Fruit fly (Drosophila melanogaster): Measurements from ENCODE around the gene Smyd3.

Gene Smyd3

DNA sequence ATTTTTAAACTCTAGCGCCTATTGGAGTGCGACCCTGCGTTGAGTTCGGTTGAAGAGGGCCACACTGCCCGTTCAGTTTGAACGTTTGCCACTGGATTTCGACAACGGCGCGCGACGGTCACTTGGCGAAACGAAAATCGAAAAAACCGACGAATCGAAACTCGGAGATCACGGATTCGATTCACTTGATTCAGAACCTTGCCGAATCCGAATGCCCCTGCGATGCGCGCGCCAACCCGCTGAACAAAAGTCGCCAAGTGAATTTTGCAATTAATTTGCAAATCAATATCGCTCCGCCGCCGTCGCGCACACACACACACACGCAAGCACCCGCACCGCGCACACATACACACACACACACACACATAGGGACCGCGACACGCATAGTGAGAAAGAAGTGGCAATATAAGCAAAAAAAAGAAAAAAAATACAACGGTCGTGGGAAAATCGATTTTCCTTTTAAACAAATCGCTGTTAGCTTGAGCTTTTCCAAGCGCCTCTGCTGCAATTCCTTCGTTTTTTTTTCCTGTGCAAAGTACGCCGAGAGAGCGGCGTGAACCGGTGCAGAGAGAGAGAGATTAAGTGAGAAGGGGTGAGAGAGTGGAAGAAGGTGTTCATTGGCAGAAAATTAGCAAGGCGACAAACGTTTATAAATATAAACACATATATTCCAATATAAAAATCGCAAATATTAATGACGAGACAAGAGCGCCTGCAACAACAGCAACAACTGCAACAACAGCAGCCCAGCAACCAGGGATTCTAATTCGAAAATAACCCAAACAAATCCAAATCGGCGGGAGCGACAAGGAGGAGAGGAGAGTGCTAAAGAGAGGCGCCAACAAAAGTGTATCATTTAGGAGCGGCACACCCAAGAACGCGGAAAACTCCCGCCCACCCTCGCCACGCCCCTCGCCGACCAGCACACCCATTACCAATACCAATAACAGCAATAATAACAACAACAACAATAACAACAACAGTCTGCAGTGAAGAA, 20.0 kb downstream of the Smyd3 start, which contains the start of gene egh (continued):
- no peak for TF ChIP-seq BtbVII (GFP tag; optimal IDR thresholded peaks at IDR 0.05)
- TF ChIP-seq psq (GFP tag; optimal IDR thresholded peaks at IDR 0.05): no peak
- TF ChIP-seq nerfin-1 (tag; optimal IDR thresholded peaks at IDR 0.05): no peak
- no peak for TF ChIP-seq croc (GFP tag; conservative IDR thresholded peaks at IDR 0.05)
- TF ChIP-seq CG11093 (GFP tag; IDR thresholded peaks at IDR 0.05): no peak
- TF ChIP-seq CG30403 (GFP tag; optimal IDR thresholded peaks at IDR 0.05): peak; percentile 22
- no peak for TF ChIP-seq hb (GFP tag; IDR thresholded peaks at IDR 0.05; ENCODE audit: partially characterized antibody)
- TF ChIP-seq stwl (tag; optimal IDR thresholded peaks at IDR 0.05): peak; percentile 52
- no peak; the same call in 1 of the 2 replicates for TF ChIP-seq sob (GFP tag; IDR thresholded peaks at IDR 0.05)
- TF ChIP-seq CG13296 (GFP tag; optimal IDR thresholded peaks at IDR 0.05): no peak
- TF ChIP-seq CG12219 (GFP tag; optimal IDR thresholded peaks at IDR 0.05): no peak
- TF ChIP-seq BEAF-32 (GFP tag; optimal IDR thresholded peaks at IDR 0.05): peak; percentile 48
- TF ChIP-seq tx (GFP tag; optimal IDR thresholded peaks at IDR 0.05): no peak
- TF ChIP-seq CG42726 (GFP tag; IDR thresholded peaks at IDR 0.05; ENCODE audit: partially characterized antibody): no peak
- no peak for TF ChIP-seq CG1024 (GFP tag; IDR thresholded peaks at IDR 0.05)
- no peak for TF ChIP-seq trh (GFP tag; optimal IDR thresholded peaks at IDR 0.05)
- peak; percentile 19; the same call in 1 of the 2 replicates for TF ChIP-seq CG13287 (GFP tag; IDR thresholded peaks at IDR 0.05; ENCODE audit: partially characterized antibody)
- TF ChIP-seq hth (optimal IDR thresholded peaks at IDR 0.05): no peak
- no peak for TF ChIP-seq Dip2 (GFP tag; IDR thresholded peaks at IDR 0.05)
- TF ChIP-seq Mrtf (GFP tag; IDR thresholded peaks at IDR 0.05): no peak
- TF ChIP-seq CG10267 (tag; optimal IDR thresholded peaks at IDR 0.05): peak; percentile 34
- no peak for TF ChIP-seq CG15073 (GFP tag; optimal IDR thresholded peaks at IDR 0.05)
- TF ChIP-seq CG12744 (GFP tag; optimal IDR thresholded peaks at IDR 0.05): no peak
- peak; percentile 58 for TF ChIP-seq CG32767 (GFP tag; IDR thresholded peaks at IDR 0.05)
- peak; percentile 28 for TF ChIP-seq mam (GFP tag; optimal IDR thresholded peaks at IDR 0.05)
- TF ChIP-seq jumu (GFP tag; optimal IDR thresholded peaks at IDR 0.05): peak; percentile 34
- TF ChIP-seq PHDP (tag; optimal IDR thresholded peaks at IDR 0.05): no peak
- no peak for TF ChIP-seq CG7556 (GFP tag; optimal IDR thresholded peaks at IDR 0.05)
- peak; percentile 13 for TF ChIP-seq HmgD (GFP tag; optimal IDR thresholded peaks at IDR 0.05)
- no peak for TF ChIP-seq CG12155 (GFP tag; optimal IDR thresholded peaks at IDR 0.05)
- TF ChIP-seq zfh1 (GFP tag; IDR thresholded peaks at IDR 0.05): peak; percentile 27; the same call in 1 of the 3 replicates
- 0 out of 2 replicates have a peak, but pooled peaks have one; percentile 14 for TF ChIP-seq ato (GFP tag; IDR thresholded peaks at IDR 0.05; ENCODE audit: partially characterized antibody)
- 0 out of 2 replicates have a peak, but pooled peaks have one; percentile 34 for TF ChIP-seq E2f1 (GFP tag; IDR thresholded peaks at IDR 0.05)
- no peak for TF ChIP-seq dimm (GFP tag; IDR thresholded peaks at IDR 0.05)
- TF ChIP-seq Dref (GFP tag; IDR thresholded peaks at IDR 0.05): peak; percentile 50
- no peak for TF ChIP-seq CG8290 (GFP tag; optimal IDR thresholded peaks at IDR 0.05)
- peak in 1 of 2 experiments; percentile 24 for TF ChIP-seq CG8290 (tag; optimal IDR thresholded peaks at IDR 0.05)
- no peak for TF ChIP-seq CG30431 (GFP tag; optimal IDR thresholded peaks at IDR 0.05)
- peak; percentile 3 for TF ChIP-seq CG13894 (tag; optimal IDR thresholded peaks at IDR 0.05)
- peak; percentile 14 for TF ChIP-seq CHES-1-like (GFP tag; optimal IDR thresholded peaks at IDR 0.05)
- peak; percentile 42; the same call in 1 of the 2 replicates for TF ChIP-seq Atf6 (GFP tag; IDR thresholded peaks at IDR 0.05)
- no peak for TF ChIP-seq CG16779 (GFP tag; IDR thresholded peaks at IDR 0.05)
- TF ChIP-seq CG1603 (tag; optimal IDR thresholded peaks at IDR 0.05): peak; percentile 63
- TF ChIP-seq CG1233 (GFP tag; optimal IDR thresholded peaks at IDR 0.05): no peak
- peak; percentile 70 for TF ChIP-seq Optix (GFP tag; IDR thresholded peaks at IDR 0.05)
- peak; percentile 35; the same call in 1 of the 2 replicates for TF ChIP-seq Adf1 (GFP tag; IDR thresholded peaks at IDR 0.05)
- no peak for TF ChIP-seq peb (GFP tag; IDR thresholded peaks at IDR 0.05)
- no peak for TF ChIP-seq CG4707 (GFP tag; optimal IDR thresholded peaks at IDR 0.05)
- TF ChIP-seq CG1529 (GFP tag; optimal IDR thresholded peaks at IDR 0.05): no peak
